Worm (Caenorhabditis elegans): Measurements from ENCODE around the gene cyp-33C11.

cyp-33C11 gene

DNA sequence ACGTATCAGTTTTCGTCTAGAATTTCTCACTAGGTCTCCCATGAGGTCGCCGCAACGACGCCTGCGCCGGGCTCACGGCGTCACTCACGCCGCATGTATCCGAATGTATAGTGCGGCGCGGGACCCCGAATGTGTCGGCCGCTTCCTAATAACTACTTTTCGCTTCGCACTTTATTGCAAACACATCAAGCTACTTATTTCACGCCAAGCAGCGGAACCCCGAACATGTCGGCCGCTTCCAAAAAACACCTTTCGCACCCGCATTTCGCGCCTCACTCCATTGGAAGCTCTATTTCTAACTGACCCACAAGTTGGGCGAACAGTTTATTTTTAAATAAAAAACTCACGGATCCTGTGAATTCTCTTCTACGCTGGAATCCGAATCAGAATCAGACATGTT is 36.7 kb downstream of the cyp-33C11 start:
- TF ChIP-seq php-3 (GFP tag; IDR thresholded peaks at IDR 0.05): no peak
- no peak for TF ChIP-seq egl-27 (tag; optimal IDR thresholded peaks at IDR 0.05)
- TF ChIP-seq hif-1 (tag; optimal IDR thresholded peaks at IDR 0.05): no peak
- no peak for TF ChIP-seq F10B5.3 (tag; optimal IDR thresholded peaks at IDR 0.05)
- no peak for TF ChIP-seq Y48G9A.11 (GFP tag; IDR thresholded peaks at IDR 0.05)
- no peak for TF ChIP-seq ceh-20 (GFP tag; IDR thresholded peaks at IDR 0.05)
- TF ChIP-seq cey-2 (tag; optimal IDR thresholded peaks at IDR 0.05; ENCODE audit: borderline replicate concordance, insufficient read depth): no peak
- no peak for TF ChIP-seq lin-38 (GFP tag; IDR thresholded peaks at IDR 0.05)
- no peak for TF ChIP-seq fos-1 (tag; optimal IDR thresholded peaks at IDR 0.05)
- no peak for TF ChIP-seq duxl-1 (tag; optimal IDR thresholded peaks at IDR 0.05; ENCODE audit: poor library complexity)
- TF ChIP-seq F44E2.7 (GFP tag; IDR thresholded peaks at IDR 0.05): no peak

ce11 chrV:674213-674612 is 38.6 kb downstream of the cyp-33C11 start, which contains the start of gene sru-25:
TSS of gene sru-25 (minus strand) at chrV:674313.
- TF ChIP-seq ztf-7 (tag; optimal IDR thresholded peaks at IDR 0.05) (no peak), nhr-25 (tag; optimal IDR thresholded peaks at IDR 0.05; ENCODE audit: borderline replicate concordance, insufficient read depth) (no peak), dpl-1 (GFP tag; optimal IDR thresholded peaks at IDR 0.05) (no peak), attf-4 (tag; optimal IDR thresholded peaks at IDR 0.05) (no peak), fkh-10 (GFP tag; optimal IDR thresholded peaks at IDR 0.05) (no peak), egl-27 (tag; optimal IDR thresholded peaks at IDR 0.05) (no peak), gei-8 (GFP tag; optimal IDR thresholded peaks at IDR 0.05) (no peak), spr-3 (GFP tag; optimal IDR thresholded peaks at IDR 0.05) (no peak)

ce11 chrV:671342-671741 is 41.4 kb downstream of the cyp-33C11 start, which contains the start of gene sru-24:
TSS of gene sru-24 (minus strand) at chrV:671442.
- TF ChIP-seq mep-1 (tag; optimal IDR thresholded peaks at IDR 0.05) (no peak), nhr-76 (tag; optimal IDR thresholded peaks at IDR 0.05) (no peak), dmd-6 (GFP tag; IDR thresholded peaks at IDR 0.05) (no peak), F49E8.2 (tag; optimal IDR thresholded peaks at IDR 0.05; ENCODE audit: borderline replicate concordance) (no peak), zip-11 (GFP tag; IDR thresholded peaks at IDR 0.05) (no peak), daf-19 (GFP tag; conservative IDR thresholded peaks at IDR 0.05) (no peak), lin-13 (GFP tag; optimal IDR thresholded peaks at IDR 0.05) (no peak), mdt-29 (GFP tag; IDR thresholded peaks at IDR 0.05) (no peak), hmg-1.1 (GFP tag; IDR thresholded peaks at IDR 0.05) (no peak), ces-1 (GFP tag; optimal IDR thresholded peaks at IDR 0.05) (no peak), nhr-77 (tag; optimal IDR thresholded peaks at IDR 0.05) (no peak), php-3 (GFP tag; IDR thresholded peaks at IDR 0.05) (no peak), egl-27 (tag; optimal IDR thresholded peaks at IDR 0.05) (no peak), zfp-3 (GFP tag; conservative IDR thresholded peaks at IDR 0.05) (no peak), hlh-11 (tag; optimal IDR thresholded peaks at IDR 0.05) (no peak), spr-3 (GFP tag; optimal IDR thresholded peaks at IDR 0.05) (no peak), snpc-4 (tag; optimal IDR thresholded peaks at IDR 0.05) (no peak)

ce11 chrV:667459-667858 is 45.3 kb downstream of the cyp-33C11 start, which contains the start of gene nhr-180:
TSS of gene nhr-180 (minus strand) at chrV:667510.
- TF ChIP-seq mdl-1 (tag; optimal IDR thresholded peaks at IDR 0.05) (peak; percentile 37 to 74), aha-1 (tag) (peak; percentile 13), unc-130 (GFP tag; optimal IDR thresholded peaks at IDR 0.05) (no peak), nhr-77 (tag; optimal IDR thresholded peaks at IDR 0.05) (peak; percentile 6), hmg-1.1 (GFP tag; IDR thresholded peaks at IDR 0.05) (0 out of 2 replicates have a peak, but pooled peaks have one; percentile 12), duxl-1 (tag; optimal IDR thresholded peaks at IDR 0.05; ENCODE audit: poor library complexity) (peak; percentile 58), mxl-2 (GFP tag; conservative IDR thresholded peaks at IDR 0.05) (no peak), hlh-30 (tag; optimal IDR thresholded peaks at IDR 0.05; ENCODE audit: insufficient read depth) (peak; percentile 69), dmd-6 (GFP tag; IDR thresholded peaks at IDR 0.05) (peak; percentile 61; the same call in 1 of the 2 replicates), nhr-41 (GFP tag; IDR thresholded peaks at IDR 0.05) (no peak), nhr-28 (tag; optimal IDR thresholded peaks at IDR 0.05) (peak; percentile 39), dmd-8 (GFP tag; IDR thresholded peaks at IDR 0.05) (no peak), mxl-3 (GFP tag; optimal IDR thresholded peaks at IDR 0.05) (peak; percentile 33)
